Fruit fly (Drosophila melanogaster) whole organism, adult: Measurements from ENCODE around the gene CG32425.
A peak's percentile ranks its signal among the peaks of the same experiment; 100 is the strongest.

ENCODE experiments used
- CG11617 ChIP-seq: fragments of 200-800 bp; sonication (Bioruptor generic); optimal IDR thresholded peaks from 2 replicates; lab custom pipeline; 2017; ENCODE audit warnings: mild to moderate bottlenecking, missing biosample characterization, missing genetic modification reagents, missing genetic modification characterization
- CG12768 ChIP-seq: fragments of 200-800 bp; sonication (Bioruptor generic); optimal IDR thresholded peaks from 2 replicates; lab custom pipeline; 2017; ENCODE audit warnings: missing biosample characterization, missing genetic modification characterization, mild to moderate bottlenecking, moderate library complexity, missing genetic modification reagents
- CG14711 ChIP-seq: fragments of 200-800 bp; sonication (Bioruptor generic); optimal IDR thresholded peaks from 2 replicates; lab custom pipeline; 2018; ENCODE audit warnings: missing biosample characterization, mild to moderate bottlenecking, missing genetic modification characterization, moderate library complexity
- CG1620 ChIP-seq: fragments of 200-800 bp; sonication (Bioruptor generic); optimal IDR thresholded peaks from 2 replicates; lab custom pipeline; 2016; ENCODE audit warnings: missing biosample characterization, missing genetic modification characterization
- CG33017 ChIP-seq: fragments of 200-800 bp; sonication (Bioruptor generic); optimal IDR thresholded peaks from 2 replicates; lab custom pipeline; 2018; ENCODE audit warnings: missing biosample characterization, mild to moderate bottlenecking, missing genetic modification characterization, moderate library complexity
- CG5204 ChIP-seq: fragments of 200-800 bp; sonication (Bioruptor generic); optimal IDR thresholded peaks from 2 replicates; lab custom pipeline; 2016; ENCODE audit warnings: missing biosample characterization, missing genetic modification characterization
- CG7045 ChIP-seq: fragments of 200-800 bp; sonication (Bioruptor generic); optimal IDR thresholded peaks from 2 replicates; lab custom pipeline; 2017; ENCODE audit warnings: missing biosample characterization, mild to moderate bottlenecking, missing genetic modification characterization
- CG7101 ChIP-seq: fragments of 200-800 bp; sonication (Bioruptor generic); optimal IDR thresholded peaks from 2 replicates; lab custom pipeline; 2018; ENCODE audit warnings: missing biosample characterization, mild to moderate bottlenecking, missing genetic modification characterization, moderate library complexity
- Clk ChIP-seq: fragments of 200-800 bp; sonication (Bioruptor generic); optimal IDR thresholded peaks from 2 replicates; lab custom pipeline; 2017; ENCODE audit warnings: missing biosample characterization, missing genetic modification characterization
- Crg-1 ChIP-seq: fragments of 200-800 bp; sonication (Bioruptor generic); optimal IDR thresholded peaks from 2 replicates; lab custom pipeline; 2016; ENCODE audit warnings: missing biosample characterization, missing genetic modification characterization
- Hr96 ChIP-seq: fragments of 200-800 bp; sonication (Bioruptor generic); optimal IDR thresholded peaks from 2 replicates; lab custom pipeline; 2016; ENCODE audit warnings: missing biosample characterization, missing genetic modification characterization
- Mnt ChIP-seq: fragments of 200-800 bp; sonication (Bioruptor generic); optimal IDR thresholded peaks from 2 replicates; lab custom pipeline; 2016; ENCODE audit warnings: missing biosample characterization, mild to moderate bottlenecking, missing genetic modification characterization
- bab1 ChIP-seq: fragments of 200-800 bp; sonication (Bioruptor generic); optimal IDR thresholded peaks from 3 replicates; lab custom pipeline; 2019; ENCODE audit warnings: missing biosample characterization, mild to moderate bottlenecking, missing genetic modification characterization, moderate library complexity
- cic ChIP-seq: fragments of 200-800 bp; sonication (Bioruptor generic); optimal IDR thresholded peaks from 2 replicates; lab custom pipeline; 2017; ENCODE audit warnings: missing biosample characterization, mild to moderate bottlenecking, missing genetic modification characterization, moderate library complexity
- cnc ChIP-seq, 2 experiments: fragments of >200 bp; optimal IDR thresholded peaks; 2 replicates each; lab custom pipeline; 2017
- kay ChIP-seq: fragments of 200-800 bp; sonication (Bioruptor generic); peaks from one replicate; lab custom pipeline; 2016; ENCODE audit warnings: missing biosample characterization, missing genetic modification characterization, borderline replicate concordance
- ovo ChIP-seq: fragments of 200-800 bp; sonication (Bioruptor generic); optimal IDR thresholded peaks from 2 replicates; lab custom pipeline; 2016; ENCODE audit warnings: missing biosample characterization, missing genetic modification characterization
- pad ChIP-seq: fragments of 200-800 bp; sonication (Bioruptor generic); optimal IDR thresholded peaks from 3 replicates; lab custom pipeline; 2017; ENCODE audit warnings: missing biosample characterization, missing genetic modification characterization, mild to moderate bottlenecking, moderate library complexity, missing genetic modification reagents
- tj ChIP-seq: fragments of 200-800 bp; sonication (Bioruptor generic); optimal IDR thresholded peaks from 3 replicates; lab custom pipeline; 2017; ENCODE audit warnings: missing biosample characterization, mild to moderate bottlenecking, missing genetic modification characterization, moderate library complexity
- toe ChIP-seq: fragments of 200-800 bp; sonication (Bioruptor generic); optimal IDR thresholded peaks from 2 replicates; lab custom pipeline; 2016; ENCODE audit warnings: missing biosample characterization, missing genetic modification characterization

CG32425 gene

DNA sequence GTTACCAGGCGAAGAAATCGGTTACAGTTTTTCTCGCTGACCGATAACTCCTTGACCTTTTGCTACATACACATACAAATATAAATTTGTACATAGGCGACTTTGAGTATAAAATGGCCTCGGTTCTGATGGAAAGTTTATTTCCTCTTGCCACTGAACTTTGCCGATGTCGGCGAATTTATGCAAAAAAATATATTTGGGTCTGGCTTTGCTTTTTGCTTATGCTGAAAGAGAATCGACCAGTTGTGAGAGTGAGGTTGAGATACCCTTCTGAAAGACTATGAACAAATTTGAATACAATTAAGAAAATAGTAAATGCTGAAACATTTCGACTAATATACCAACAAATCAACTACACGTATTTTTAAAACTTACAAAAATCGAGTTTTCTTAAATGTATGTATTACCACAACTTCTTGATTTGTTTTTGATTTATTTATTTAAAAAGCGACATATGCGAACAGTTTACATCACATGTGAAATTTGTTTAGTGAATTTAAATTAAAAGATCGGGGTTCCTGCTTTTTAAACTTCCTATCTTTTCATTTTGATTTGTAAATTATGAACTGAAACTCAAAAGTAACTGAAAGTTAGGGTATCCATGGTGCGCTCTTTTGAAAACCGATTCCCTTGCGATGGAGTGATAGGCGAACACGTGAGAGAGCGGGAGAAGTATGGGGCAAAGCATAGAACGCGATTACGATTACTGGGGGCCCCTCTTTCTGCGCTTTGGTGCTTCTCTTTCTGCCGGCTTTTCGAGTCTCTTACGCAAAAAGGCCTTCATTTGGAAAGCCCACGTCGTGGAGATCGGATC is 12.2 kb downstream of the CG32425 start:
- TF ChIP-seq cnc (optimal IDR thresholded peaks at IDR 0.05; lab: Kevin White, UChicago) (no peak), Mnt (GFP tag; lab: Kevin White, UChicago) (peak; percentile 65), CG7101 (peak; percentile 70), ovo (GFP tag; lab: Kevin White, UChicago) (no peak), CG12768 (GFP tag; lab: Kevin White, UChicago) (peak; percentile 50), CG11617 (GFP tag; lab: Kevin White, UChicago) (peak; percentile 90), Clk (GFP tag; lab: Kevin White, UChicago) (peak; percentile 49), CG7045 (peak; percentile 74), CG1620 (peak; percentile 38), tj (GFP tag; lab: Kevin White, UChicago) (peak; percentile 93), Hr96 (GFP tag; lab: Kevin White, UChicago) (peak; percentile 67), CG5204 (GFP tag; lab: Kevin White, UChicago) (peak; percentile 79), bab1 (GFP tag; lab: Kevin White, UChicago) (peak; percentile 84), CG14711 (peak; percentile 57), toe (GFP tag; lab: Kevin White, UChicago) (peak; percentile 45), kay (GFP tag; lab: Kevin White, UChicago) (no peak), CG33017 (tag; lab: Kevin White, UChicago) (peak; percentile 69), pad (GFP tag; lab: Kevin White, UChicago) (peak; percentile 75), Crg-1 (GFP tag; lab: Kevin White, UChicago) (peak; percentile 32), cic (GFP tag; lab: Kevin White, UChicago) (peak; percentile 51)

DNA sequence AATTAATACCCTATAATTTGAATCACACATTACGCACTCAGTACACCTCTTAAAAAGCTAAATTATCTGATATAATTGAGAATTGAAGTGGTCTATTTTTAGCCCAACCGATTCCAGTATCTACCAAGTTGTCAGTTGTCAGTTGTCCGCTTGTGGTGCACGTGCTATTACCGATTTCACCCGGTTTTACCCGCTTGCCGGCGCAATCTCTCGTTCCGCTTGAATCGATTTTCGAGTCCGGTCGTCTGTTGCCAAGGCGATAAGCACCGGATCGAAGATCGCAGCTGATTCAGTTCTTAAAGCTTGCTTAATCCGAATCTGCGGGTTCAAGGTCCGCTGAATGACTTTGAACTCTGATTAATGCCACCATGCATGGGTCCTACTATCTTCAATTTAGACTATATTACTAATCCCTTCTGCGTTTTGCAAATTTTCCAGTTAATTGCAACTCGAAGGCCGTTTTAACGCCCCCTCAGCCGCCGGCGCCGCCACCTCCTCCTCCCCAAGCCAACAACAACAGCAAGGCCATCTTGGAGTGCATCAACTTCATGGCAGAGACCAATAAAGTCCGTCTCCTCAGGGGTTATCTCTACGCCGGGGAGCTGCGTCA is 14.5 kb downstream of the CG32425 start:
- TF ChIP-seq Mnt (GFP tag; lab: Kevin White, UChicago), result peak; percentile 10
- no peak for TF ChIP-seq CG5204 (GFP tag; lab: Kevin White, UChicago)
- TF ChIP-seq Hr96 (GFP tag; lab: Kevin White, UChicago), result no peak
- TF ChIP-seq Crg-1 (GFP tag; lab: Kevin White, UChicago), result no peak
- TF ChIP-seq bab1 (GFP tag; lab: Kevin White, UChicago), result no peak
- no peak for TF ChIP-seq pad (GFP tag; lab: Kevin White, UChicago)
- no peak for TF ChIP-seq CG33017 (tag; lab: Kevin White, UChicago)
- no peak for TF ChIP-seq CG7045
- no peak for TF ChIP-seq cic (GFP tag; lab: Kevin White, UChicago)
- no peak for TF ChIP-seq CG1620
- no peak for TF ChIP-seq CG7101
- TF ChIP-seq CG14711, result no peak
- TF ChIP-seq cnc (optimal IDR thresholded peaks at IDR 0.05; lab: Kevin White, UChicago), result no peak
- peak; percentile 79 for TF ChIP-seq kay (GFP tag; lab: Kevin White, UChicago)

DNA sequence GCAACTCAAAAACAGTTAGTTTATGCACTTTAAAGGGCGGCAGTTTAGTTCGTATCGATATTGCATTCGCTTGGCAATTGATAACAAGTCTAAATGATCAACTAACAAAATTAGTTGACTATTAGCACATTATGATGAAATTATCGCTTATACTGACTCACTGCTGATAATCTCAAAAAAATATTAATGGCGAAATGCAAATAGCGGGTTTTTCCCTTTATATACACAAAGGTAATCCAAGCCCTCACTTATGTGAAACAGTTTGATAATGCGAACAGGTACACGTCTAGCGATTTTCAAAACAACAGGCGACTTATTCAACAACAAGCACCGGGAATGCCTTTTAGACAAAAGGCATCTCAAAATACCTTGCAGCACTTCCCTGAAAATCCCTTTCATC is 17.0 kb downstream of the CG32425 start:
- no peak for TF ChIP-seq ovo (GFP tag; lab: Kevin White, UChicago)
- no peak for TF ChIP-seq Crg-1 (GFP tag; lab: Kevin White, UChicago)
- TF ChIP-seq tj (GFP tag; lab: Kevin White, UChicago), result no peak
- TF ChIP-seq toe (GFP tag; lab: Kevin White, UChicago), result no peak
- TF ChIP-seq kay (GFP tag; lab: Kevin White, UChicago), result peak; percentile 90
- no peak for TF ChIP-seq Mnt (GFP tag; lab: Kevin White, UChicago)
- peak; percentile 24 for TF ChIP-seq cic (GFP tag; lab: Kevin White, UChicago)

DNA sequence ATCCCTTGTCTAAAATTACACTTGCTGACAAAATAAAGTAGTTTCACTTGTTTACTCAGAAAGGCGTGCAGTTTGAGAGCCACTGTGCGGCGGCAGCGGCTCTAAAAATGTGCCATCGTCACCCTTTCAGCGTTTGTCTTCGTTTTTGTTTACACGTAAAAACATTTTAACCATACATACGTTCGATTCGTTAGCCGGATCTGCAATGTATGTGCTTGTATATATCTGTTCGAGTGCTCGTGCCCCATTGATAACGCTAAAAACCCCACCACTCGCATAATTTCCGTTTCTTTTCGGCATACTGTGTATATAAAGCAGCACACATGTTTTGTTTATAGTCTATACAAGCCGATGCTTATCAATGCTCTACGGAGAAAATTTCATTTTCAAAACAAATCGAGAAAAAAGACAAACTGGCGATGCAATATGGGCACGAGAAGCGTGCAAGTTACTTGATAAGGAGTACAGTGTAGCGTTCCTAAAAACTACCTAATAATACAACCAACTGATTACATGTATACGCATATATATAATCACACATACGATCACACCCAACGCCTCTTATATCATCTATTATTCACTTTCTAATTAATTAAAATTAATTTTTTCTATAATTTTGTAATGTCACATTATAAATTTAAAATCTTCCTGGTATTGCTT is 19.5 kb downstream of the CG32425 start:
- peak; percentile 53 for TF ChIP-seq CG12768 (GFP tag; lab: Kevin White, UChicago)
- TF ChIP-seq bab1 (GFP tag; lab: Kevin White, UChicago), result peak; percentile 34
- peak; percentile 70 for TF ChIP-seq Mnt (GFP tag; lab: Kevin White, UChicago)
- no peak for TF ChIP-seq toe (GFP tag; lab: Kevin White, UChicago)
- TF ChIP-seq Crg-1 (GFP tag; lab: Kevin White, UChicago), result no peak
- peak; percentile 88 for TF ChIP-seq CG33017 (tag; lab: Kevin White, UChicago)
- peak; percentile 76 for TF ChIP-seq CG11617 (GFP tag; lab: Kevin White, UChicago)
- TF ChIP-seq CG7101, result peak; percentile 88
- TF ChIP-seq CG14711, result peak; percentile 81
- TF ChIP-seq kay (GFP tag; lab: Kevin White, UChicago), result peak; percentile 76
- TF ChIP-seq Clk (GFP tag; lab: Kevin White, UChicago), result peak; percentile 26
- no peak for TF ChIP-seq cnc (optimal IDR thresholded peaks at IDR 0.05; lab: Kevin White, UChicago)
- no peak for TF ChIP-seq tj (GFP tag; lab: Kevin White, UChicago)
- TF ChIP-seq CG1620, result no peak
- no peak for TF ChIP-seq CG5204 (GFP tag; lab: Kevin White, UChicago)
- TF ChIP-seq ovo (GFP tag; lab: Kevin White, UChicago), result peak; percentile 24
- TF ChIP-seq CG7045, result peak; percentile 63
- TF ChIP-seq pad (GFP tag; lab: Kevin White, UChicago), result peak; percentile 46
- TF ChIP-seq Hr96 (GFP tag; lab: Kevin White, UChicago), result no peak
- peak; percentile 82 for TF ChIP-seq cic (GFP tag; lab: Kevin White, UChicago)
